Fruit fly (Drosophila melanogaster) whole organism, embryonic: Measurements from ENCODE around the gene CG32483.

Experiments
- ATbp ChIP-seq: fragments of 200-800 bp; sonication (Bioruptor generic); optimal IDR thresholded peaks from 2 replicates; lab custom pipeline; 2017; ENCODE audit warnings: missing biosample characterization, mild to moderate bottlenecking, missing genetic modification characterization, missing genetic modification reagents
- Awh ChIP-seq: fragments of 200-800 bp; sonication (Bioruptor generic); IDR thresholded peaks from 2 replicates; pipeline ENCODE4, ENCODE4 v1.3.6; 2022; ENCODE audit warnings: missing biosample characterization, missing genetic modification characterization
- BtbVII ChIP-seq: fragments of 200-800 bp; sonication (Bioruptor generic); optimal IDR thresholded peaks from 3 replicates; lab custom pipeline; 2017; ENCODE audit warnings: missing biosample characterization, mild to moderate bottlenecking, missing genetic modification characterization
- CG10267 ChIP-seq: fragments of 200-800 bp; sonication (Bioruptor generic); optimal IDR thresholded peaks from 2 replicates; lab custom pipeline; 2018; ENCODE audit warnings: missing biosample characterization, mild to moderate bottlenecking, missing genetic modification characterization, moderate library complexity
- CG10431 ChIP-seq: fragments of 200-800 bp; sonication (Bioruptor generic); optimal IDR thresholded peaks from 3 replicates; lab custom pipeline; 2018; ENCODE audit warnings: missing biosample characterization, mild to moderate bottlenecking, missing genetic modification characterization
- CG10543 ChIP-seq: fragments of 200-800 bp; sonication (Bioruptor generic); optimal IDR thresholded peaks from 3 replicates; lab custom pipeline; 2017; ENCODE audit warnings: missing biosample characterization, mild to moderate bottlenecking, missing genetic modification characterization, moderate library complexity
- CG11696 ChIP-seq: fragments of 200-800 bp; sonication (Bioruptor generic); IDR thresholded peaks from 2 replicates; pipeline ENCODE4 v1.3.6; 2022; ENCODE audit warnings: missing biosample characterization, missing genetic modification characterization
- CG13424 ChIP-seq: fragments of 200-800 bp; sonication (Bioruptor generic); optimal IDR thresholded peaks from 2 replicates; lab custom pipeline; 2019; ENCODE audit warnings: missing biosample characterization, mild to moderate bottlenecking, missing genetic modification characterization, moderate library complexity
- CG13894 ChIP-seq: fragments of 200-800 bp; sonication (Bioruptor generic); optimal IDR thresholded peaks from 3 replicates; lab custom pipeline; 2018; ENCODE audit warnings: missing biosample characterization, mild to moderate bottlenecking, missing genetic modification characterization, moderate library complexity
- CG16779 ChIP-seq: fragments of 200-800 bp; sonication (Bioruptor generic); IDR thresholded peaks from 2 replicates; pipeline ENCODE4 v1.3.6; 2022; ENCODE audit warnings: missing biosample characterization, missing genetic modification characterization
- CG17359 ChIP-seq: fragments of 200-800 bp; sonication (Bioruptor generic); optimal IDR thresholded peaks from 3 replicates; lab custom pipeline; 2018; ENCODE audit warnings: missing biosample characterization, mild to moderate bottlenecking, missing genetic modification characterization, moderate library complexity
- CG31441 ChIP-seq: fragments of 200-800 bp; sonication (Bioruptor generic); IDR thresholded peaks from 2 replicates; pipeline ENCODE4 v1.3.6; 2022; ENCODE audit warnings: missing biosample characterization, missing genetic modification characterization
- CG32532 ChIP-seq: fragments of 200-800 bp; sonication (Bioruptor generic); IDR thresholded peaks from 2 replicates; pipeline ENCODE4 v1.3.6; 2022; ENCODE audit warnings: missing biosample characterization, missing genetic modification characterization
- CG3407 ChIP-seq: fragments of 200-800 bp; sonication (Bioruptor generic); optimal IDR thresholded peaks from 2 replicates; lab custom pipeline; 2018; ENCODE audit warnings: missing biosample characterization, mild to moderate bottlenecking, missing genetic modification characterization
- CG4424 ChIP-seq: fragments of 200-800 bp; sonication (Bioruptor generic); optimal IDR thresholded peaks from 3 replicates; lab custom pipeline; 2016; ENCODE audit warnings: missing biosample characterization, missing genetic modification characterization
- CG7372 ChIP-seq: fragments of 200-800 bp; sonication (Bioruptor generic); IDR thresholded peaks from 2 replicates; pipeline ENCODE4 v1.3.6; 2022; ENCODE audit warnings: missing biosample characterization, missing genetic modification characterization
- CG7786 ChIP-seq: fragments of 200-800 bp; sonication (Bioruptor generic); optimal IDR thresholded peaks from 2 replicates; lab custom pipeline; 2016; ENCODE audit warnings: missing biosample characterization, missing genetic modification characterization
- CG8388 ChIP-seq: fragments of 200-800 bp; sonication (Bioruptor generic); optimal IDR thresholded peaks from 2 replicates; lab custom pipeline; 2019; ENCODE audit warnings: missing biosample characterization, mild to moderate bottlenecking, missing genetic modification characterization, moderate library complexity
- D ChIP-seq, 2 experiments: fragments of 200-800 bp in 1 of 2; fragments of >200 bp in 1 of 2; sonication (Bioruptor generic) in 1 of 2; optimal IDR thresholded peaks; 2 replicates in 1 of 2; 3 replicates in 1 of 2; lab custom pipeline; 2017; ENCODE audit warnings: mild to moderate bottlenecking in 1 of 2, missing biosample characterization in 1 of 2, missing genetic modification characterization in 1 of 2, missing genetic modification reagents in 1 of 2
- Deaf1 ChIP-seq: fragments of 200-800 bp; optimal IDR thresholded peaks from 3 replicates; lab custom pipeline; 2019; ENCODE audit warnings: missing biosample characterization, mild to moderate bottlenecking, missing genetic modification characterization, moderate library complexity
- GATAe ChIP-seq: fragments of 200-800 bp; sonication (Bioruptor generic); conservative IDR thresholded peaks from 2 replicates; pipeline ENCODE4 v1.3.6; 2022; ENCODE audit warnings: missing biosample characterization, missing genetic modification characterization
- HHEX ChIP-seq: fragments of 200-800 bp; sonication (Bioruptor generic); optimal IDR thresholded peaks from 3 replicates; lab custom pipeline; 2017; ENCODE audit warnings: missing biosample characterization, mild to moderate bottlenecking, missing genetic modification characterization, missing genetic modification reagents
- Hmr ChIP-seq: fragments of 200-800 bp; sonication (Bioruptor generic); optimal IDR thresholded peaks from 3 replicates; lab custom pipeline; 2017; ENCODE audit warnings: mild to moderate bottlenecking, missing biosample characterization, missing genetic modification reagents, missing genetic modification characterization
- Hr78 ChIP-seq, 2 experiments: fragments of 200-800 bp in 1 of 2; fragments of >200 bp in 1 of 2; sonication (Bioruptor generic) in 1 of 2; optimal IDR thresholded peaks; 2 replicates each; lab custom pipeline; 2017 to 2019; ENCODE audit warnings: missing biosample characterization in 2 of 2, missing genetic modification characterization in 2 of 2, mild to moderate bottlenecking in 1 of 2, moderate library complexity in 1 of 2
- Med ChIP-seq: fragments of 200-800 bp; sonication (Bioruptor generic); peaks from one replicate; lab custom pipeline; 2016; ENCODE audit warnings: missing biosample characterization, missing genetic modification characterization, mild to moderate bottlenecking, inconsistent platforms, moderate library complexity
- PHDP ChIP-seq: fragments of 200-800 bp; sonication (Bioruptor generic); optimal IDR thresholded peaks from 3 replicates; lab custom pipeline; 2018; ENCODE audit warnings: missing biosample characterization, mild to moderate bottlenecking, missing genetic modification characterization, moderate library complexity
- Pdp1 ChIP-seq, 2 experiments: fragments of 200-800 bp; sonication (Bioruptor generic); optimal IDR thresholded peaks; 3 replicates each; lab custom pipeline; 2016; ENCODE audit warnings: missing biosample characterization in 2 of 2, missing genetic modification characterization in 2 of 2, mild to moderate bottlenecking in 1 of 2, moderate library complexity in 1 of 2
- Scr ChIP-seq: fragments of 200-800 bp; sonication (Bioruptor generic); IDR thresholded peaks from 2 replicates; pipeline ENCODE4 v1.3.6; 2022; ENCODE audit warnings: missing biosample characterization, missing genetic modification characterization; ENCODE audit not compliant: partially characterized antibody
- Side ChIP-seq: fragments of 200-800 bp; sonication (Bioruptor generic); optimal IDR thresholded peaks from 2 replicates; lab custom pipeline; 2016; ENCODE audit warnings: missing biosample characterization, missing genetic modification characterization
- Sox100B ChIP-seq: fragments of 200-800 bp; sonication (Bioruptor generic); optimal IDR thresholded peaks from 3 replicates; lab custom pipeline; 2018; ENCODE audit warnings: missing biosample characterization, mild to moderate bottlenecking, missing genetic modification characterization
- Usf ChIP-seq: fragments of 200-800 bp; sonication (Bioruptor generic); optimal IDR thresholded peaks from 2 replicates; lab custom pipeline; 2017; ENCODE audit warnings: missing genotype, missing biosample characterization, missing genetic modification characterization
- Vsx1 ChIP-seq: fragments of 200-800 bp; sonication (Bioruptor generic); optimal IDR thresholded peaks from 2 replicates; lab custom pipeline; 2017; ENCODE audit warnings: missing biosample characterization, mild to moderate bottlenecking, missing genetic modification characterization, missing genetic modification reagents
- Xrp1 ChIP-seq: fragments of 200-800 bp; sonication (Bioruptor generic); IDR thresholded peaks from 2 replicates; pipeline ENCODE4 v1.3.6; 2022; ENCODE audit warnings: missing biosample characterization, missing genetic modification characterization
- cas ChIP-seq: fragments of 200-800 bp; sonication (Bioruptor generic); IDR thresholded peaks from 2 replicates; pipeline ENCODE4 v1.3.6; 2022; ENCODE audit warnings: missing biosample characterization, missing genetic modification characterization
- chif ChIP-seq, 2 experiments: fragments of 200-800 bp; sonication (Bioruptor generic); optimal IDR thresholded peaks; 3 replicates each; lab custom pipeline; 2016; ENCODE audit warnings: missing biosample characterization in 2 of 2, missing genetic modification characterization in 2 of 2
- cwo ChIP-seq: fragments of 200-800 bp; sonication (Bioruptor generic); optimal IDR thresholded peaks from 3 replicates; lab custom pipeline; 2017; ENCODE audit warnings: missing biosample characterization, missing genetic modification characterization, mild to moderate bottlenecking, moderate library complexity, missing genetic modification reagents
- dpn ChIP-seq, 2 experiments: fragments of 200-800 bp; sonication (Bioruptor generic); optimal IDR thresholded peaks; 3 replicates each; lab custom pipeline; 2016; ENCODE audit warnings: missing biosample characterization in 2 of 2, missing genetic modification characterization in 2 of 2
- fd3F ChIP-seq: fragments of 200-800 bp; sonication (Bioruptor generic); optimal IDR thresholded peaks from 2 replicates; lab custom pipeline; 2018; ENCODE audit warnings: missing biosample characterization, mild to moderate bottlenecking, missing genetic modification characterization, moderate library complexity
- fd96Cb ChIP-seq: fragments of 200-800 bp; sonication (Bioruptor generic); optimal IDR thresholded peaks from 2 replicates; lab custom pipeline; 2018; ENCODE audit warnings: missing biosample characterization, mild to moderate bottlenecking, missing genetic modification characterization, moderate library complexity
- grau ChIP-seq: fragments of 200-800 bp; optimal IDR thresholded peaks from 3 replicates; lab custom pipeline; 2019; ENCODE audit warnings: missing biosample characterization, mild to moderate bottlenecking, missing genetic modification characterization, moderate library complexity
- ind ChIP-seq: fragments of 200-800 bp; sonication (Bioruptor generic); optimal IDR thresholded peaks from 3 replicates; lab custom pipeline; 2016; ENCODE audit warnings: missing biosample characterization, missing genetic modification characterization
- lilli ChIP-seq: fragments of 200-800 bp; sonication (Bioruptor generic); optimal IDR thresholded peaks from 3 replicates; lab custom pipeline; 2016; ENCODE audit warnings: missing biosample characterization, missing genetic modification characterization
- nmo ChIP-seq: fragments of 200-800 bp; sonication (Bioruptor generic); optimal IDR thresholded peaks from 2 replicates; lab custom pipeline; 2018; ENCODE audit warnings: missing biosample characterization, mild to moderate bottlenecking, missing genetic modification characterization, moderate library complexity
- prd ChIP-seq, 3 experiments: fragments of >200 bp in 2 of 3; fragments of 200-800 bp in 1 of 3; sonication (Bioruptor generic) in 1 of 3; optimal IDR thresholded peaks in 2 of 3; IDR thresholded peaks in 1 of 3; 2 replicates in 2 of 3; 3 replicates in 1 of 3; pipeline versions ENCODE4 v1.3.6 to Lab custom; 2017 to 2022; ENCODE audit warnings: missing biosample characterization in 1 of 3, missing genetic modification characterization in 1 of 3
- so ChIP-seq: fragments of 200-800 bp; sonication (Bioruptor generic); IDR thresholded peaks from 3 replicates; pipeline ENCODE4 v1.3.6; 2022; ENCODE audit warnings: missing biosample characterization, missing genetic modification characterization
- tup ChIP-seq: fragments of 200-800 bp; sonication (Bioruptor generic); optimal IDR thresholded peaks from 2 replicates; lab custom pipeline; 2016; ENCODE audit warnings: missing biosample characterization, mild to moderate bottlenecking, missing genetic modification characterization, moderate library complexity

Gene CG32483

dm6 chr3L:733845-734697 is 44.2 kb upstream of the CG32483 start (continued):
- TF ChIP-seq so (GFP tag; lab: Robert Waterston, UW), result 0 out of 3 replicates have a peak, but pooled peaks have one; percentile 29
- no peak for TF ChIP-seq Xrp1 (GFP tag; lab: Robert Waterston, UW)
- no peak for TF ChIP-seq Deaf1 (tag; lab: Kevin White, UChicago)
- TF ChIP-seq CG10543 (GFP tag; lab: Kevin White, UChicago), result peak; percentile 12
- peak; percentile 43 for TF ChIP-seq ATbp (GFP tag; lab: Kevin White, UChicago)
- no peak for TF ChIP-seq CG7786 (GFP tag; lab: Kevin White, UChicago)
- peak; percentile 26 for TF ChIP-seq lilli (GFP tag; lab: Kevin White, UChicago)
- TF ChIP-seq BtbVII (GFP tag; lab: Kevin White, UChicago), result peak; percentile 1
- peak; percentile 40 for TF ChIP-seq Hmr (GFP tag; lab: Kevin White, UChicago)
- TF ChIP-seq Hr78 (GFP tag; optimal IDR thresholded peaks at IDR 0.05; lab: Kevin White, UChicago), result peak in 1 of 2 experiments; percentile 14
- peak; percentile 25 for TF ChIP-seq D (optimal IDR thresholded peaks at IDR 0.05; lab: Kevin White, UChicago)
- peak; percentile 27 for TF ChIP-seq D (GFP tag; optimal IDR thresholded peaks at IDR 0.05; lab: Kevin White, UChicago)
- 0 out of 2 replicates have a peak, but pooled peaks have one; percentile 27 for TF ChIP-seq CG32532
- TF ChIP-seq nmo (GFP tag; lab: Kevin White, UChicago), result peak; percentile 36
- peak; percentile 20 for TF ChIP-seq CG13424 (tag; lab: Kevin White, UChicago)
- peak; percentile 62 for TF ChIP-seq CG31441 (GFP tag; lab: Robert Waterston, UW)
- TF ChIP-seq CG13894 (tag; lab: Kevin White, UChicago), result peak; percentile 67
- peak; percentile 50 for TF ChIP-seq CG4424
- no peak for TF ChIP-seq Usf (GFP tag; lab: Kevin White, UChicago)
- TF ChIP-seq tup (GFP tag; lab: Kevin White, UChicago), result no peak
- peak; percentile 66; the same call in 1 of the 2 replicates for TF ChIP-seq Awh (GFP tag; lab: Robert Waterston, UW)
- TF ChIP-seq GATAe (GFP tag; lab: Robert Waterston, UW), result no peak
- no peak for TF ChIP-seq CG3407 (GFP tag; lab: Kevin White, UChicago)
- peak; percentile 3 for TF ChIP-seq PHDP
- peak; percentile 11 for TF ChIP-seq CG17359
- no peak for TF ChIP-seq chif (GFP tag; optimal IDR thresholded peaks at IDR 0.05; lab: Kevin White, UChicago)
- TF ChIP-seq CG8388 (GFP tag; lab: Kevin White, UChicago), result peak; percentile 46
- TF ChIP-seq Med, result peak; percentile 71
- TF ChIP-seq cas, result no peak
- peak; percentile 20 for TF ChIP-seq CG10267 (tag; lab: Kevin White, UChicago)
- peak; percentile 21 for TF ChIP-seq fd96Cb (tag; lab: Kevin White, UChicago)
- no peak for TF ChIP-seq prd (optimal IDR thresholded peaks at IDR 0.05; lab: Kevin White, UChicago)
- TF ChIP-seq prd (GFP tag; IDR thresholded peaks at IDR 0.05; lab: Robert Waterston, UW), result peak; percentile 44; the same call in 1 of the 3 replicates
- no peak for TF ChIP-seq fd3F (GFP tag; lab: Kevin White, UChicago)
- TF ChIP-seq cwo (GFP tag; lab: Kevin White, UChicago), result peak; percentile 26
- TF ChIP-seq CG16779 (GFP tag; lab: Robert Waterston, UW), result no peak
- TF ChIP-seq CG11696 (GFP tag; lab: Robert Waterston, UW), result no peak
- TF ChIP-seq dpn (GFP tag; optimal IDR thresholded peaks at IDR 0.05; lab: Kevin White, UChicago), result peak; percentile 23 to 37
- peak; percentile 36 for TF ChIP-seq HHEX (GFP tag; lab: Kevin White, UChicago)
- TF ChIP-seq Pdp1 (GFP tag; optimal IDR thresholded peaks at IDR 0.05; lab: Kevin White, UChicago), result peak in 1 of 2 experiments; percentile 8
- TF ChIP-seq ind (GFP tag; lab: Kevin White, UChicago), result peak; percentile 15
- TF ChIP-seq Sox100B, result peak; percentile 53
- TF ChIP-seq Scr (GFP tag; lab: Robert Waterston, UW), result no peak
- TF ChIP-seq CG10431 (GFP tag; lab: Kevin White, UChicago), result no peak
- no peak for TF ChIP-seq Side
- peak; percentile 36; the same call in 1 of the 2 replicates for TF ChIP-seq CG7372 (GFP tag; lab: Robert Waterston, UW)
- peak; percentile 38 for TF ChIP-seq grau (tag; lab: Kevin White, UChicago)
- no peak for TF ChIP-seq Vsx1 (GFP tag; lab: Kevin White, UChicago)
